In genomic region chr3R:22236761-22237160, dm6 we compare ENCODE assay signal across 2 fruit fly cellular contexts.
A peak's percentile ranks its signal among the peaks of the same experiment; 100 is the strongest.
TF ChIP-seq lines count a peak whose summit lies in the region.

No protein-coding gene starts in this region.

TF ChIP-seq in whole organism, embryonic, 481 proteins besides CTCF, POLR2A, EP300 and RAD21 (continued from another document and continues in another):
- TF ChIP-seq ac (GFP tag; optimal IDR thresholded peaks at IDR 0.05; lab: Kevin White, UChicago) (no peak), CG14710 (tag; optimal IDR thresholded peaks at IDR 0.05; lab: Kevin White, UChicago) (peak; percentile 62), CG4854 (GFP tag; optimal IDR thresholded peaks at IDR 0.05; lab: Kevin White, UChicago) (no peak), crp (GFP tag; optimal IDR thresholded peaks at IDR 0.05; lab: Kevin White, UChicago) (no peak), dmrt99B (tag; optimal IDR thresholded peaks at IDR 0.05; lab: Kevin White, UChicago) (peak; percentile 75), onecut (GFP tag; IDR thresholded peaks at IDR 0.05; lab: Robert Waterston, UW) (peak; percentile 45; the same call in 1 of the 2 replicates), CG13894 (tag; optimal IDR thresholded peaks at IDR 0.05; lab: Kevin White, UChicago) (peak; percentile 43), Hsf (GFP tag; optimal IDR thresholded peaks at IDR 0.05; lab: Kevin White, UChicago) (peak; percentile 28), CG11398 (GFP tag; optimal IDR thresholded peaks at IDR 0.05; lab: Kevin White, UChicago) (no peak), CG9727 (GFP tag; optimal IDR thresholded peaks at IDR 0.05; lab: Kevin White, UChicago) (peak; percentile 38), CG7357 (GFP tag; IDR thresholded peaks at IDR 0.05; lab: Robert Waterston, UW) (0 out of 3 replicates have a peak, but pooled peaks have one; percentile 16), al (GFP tag; IDR thresholded peaks at IDR 0.05; lab: Robert Waterston, UW) (no peak), mam (GFP tag; optimal IDR thresholded peaks at IDR 0.05; lab: Kevin White, UChicago) (peak; percentile 44), tup (GFP tag; optimal IDR thresholded peaks at IDR 0.05; lab: Kevin White, UChicago) (no peak), CG7556 (GFP tag; optimal IDR thresholded peaks at IDR 0.05; lab: Kevin White, UChicago) (peak; percentile 64), tx (GFP tag; optimal IDR thresholded peaks at IDR 0.05; lab: Kevin White, UChicago) (no peak), odd (GFP tag; optimal IDR thresholded peaks at IDR 0.05; lab: Kevin White, UChicago) (no peak), gem (tag; optimal IDR thresholded peaks at IDR 0.05; lab: Kevin White, UChicago) (peak; percentile 74), ro (GFP tag; IDR thresholded peaks at IDR 0.05; lab: Robert Waterston, UW) (0 out of 2 replicates have a peak, but pooled peaks have one; percentile 10), vfl (GFP tag; optimal IDR thresholded peaks at IDR 0.05; lab: Kevin White, UChicago) (no peak), Lhr (GFP tag; optimal IDR thresholded peaks at IDR 0.05; lab: Kevin White, UChicago) (no peak), nerfin-2 (GFP tag; IDR thresholded peaks at IDR 0.05; lab: Robert Waterston, UW; ENCODE audit: partially characterized antibody) (no peak), lilli (GFP tag; optimal IDR thresholded peaks at IDR 0.05; lab: Kevin White, UChicago) (peak; percentile 33), HmgZ (tag; optimal IDR thresholded peaks at IDR 0.05; lab: Kevin White, UChicago) (no peak), Dbx (GFP tag; IDR thresholded peaks at IDR 0.05; lab: Robert Waterston, UW) (peak; percentile 37; the same call in 1 of the 3 replicates), CG31441 (GFP tag; IDR thresholded peaks at IDR 0.05; lab: Robert Waterston, UW) (peak; percentile 49; the same call in 1 of the 2 replicates), esg (GFP tag; conservative IDR thresholded peaks at IDR 0.05; lab: Robert Waterston, UW) (no peak; the same call in 1 of the 2 replicates), zfh2 (GFP tag; optimal IDR thresholded peaks at IDR 0.05; lab: Kevin White, UChicago) (peak; percentile 13), CG10321 (GFP tag; IDR thresholded peaks at IDR 0.05; lab: Robert Waterston, UW) (no peak), CG31224 (GFP tag; IDR thresholded peaks at IDR 0.05; lab: Robert Waterston, UW) (no peak), hbn (GFP tag; IDR thresholded peaks at IDR 0.05; lab: Robert Waterston, UW; ENCODE audit: partially characterized antibody) (no peak), caup (GFP tag; optimal IDR thresholded peaks at IDR 0.05; lab: Kevin White, UChicago; ENCODE audit: severe bottlenecking) (peak; percentile 44), CG4404 (GFP tag; IDR thresholded peaks at IDR 0.05; lab: Robert Waterston, UW) (no peak), Mes4 (GFP tag; optimal IDR thresholded peaks at IDR 0.05; lab: Kevin White, UChicago) (no peak), luna (GFP tag; optimal IDR thresholded peaks at IDR 0.05; lab: Kevin White, UChicago) (no peak), CG42726 (GFP tag; IDR thresholded peaks at IDR 0.05; lab: Robert Waterston, UW; ENCODE audit: partially characterized antibody) (no peak), z (GFP tag; IDR thresholded peaks at IDR 0.05; lab: Robert Waterston, UW) (no peak), CG10543 (GFP tag; optimal IDR thresholded peaks at IDR 0.05; lab: Kevin White, UChicago) (no peak), Neu2 (GFP tag; optimal IDR thresholded peaks at IDR 0.05; lab: Kevin White, UChicago; ENCODE audit: borderline replicate concordance) (no peak), CG15011 (GFP tag; optimal IDR thresholded peaks at IDR 0.05; lab: Kevin White, UChicago) (no peak), CG17829 (tag; optimal IDR thresholded peaks at IDR 0.05; lab: Kevin White, UChicago) (peak; percentile 16), Stat92E (GFP tag; optimal IDR thresholded peaks at IDR 0.05; lab: Kevin White, UChicago) (no peak), nmo (GFP tag; optimal IDR thresholded peaks at IDR 0.05; lab: Kevin White, UChicago) (peak; percentile 52), Sox102F (GFP tag; optimal IDR thresholded peaks at IDR 0.05; lab: Kevin White, UChicago) (peak; percentile 56), Ssrp (tag; optimal IDR thresholded peaks at IDR 0.05; lab: Kevin White, UChicago) (peak; percentile 23), Fer3 (tag; optimal IDR thresholded peaks at IDR 0.05; lab: Kevin White, UChicago) (peak; percentile 54), prd (optimal IDR thresholded peaks at IDR 0.05; lab: Kevin White, UChicago) (no peak), prd (GFP tag; IDR thresholded peaks at IDR 0.05; lab: Robert Waterston, UW) (peak; percentile 59; the same call in 2 of the 3 replicates), cas (GFP tag; IDR thresholded peaks at IDR 0.05; lab: Robert Waterston, UW) (no peak), sr (GFP tag; IDR thresholded peaks at IDR 0.05; lab: Robert Waterston, UW) (no peak), ewg (GFP tag; optimal IDR thresholded peaks at IDR 0.05; lab: Kevin White, UChicago) (peak; percentile 29), Nf-YC (tag; optimal IDR thresholded peaks at IDR 0.05; lab: Kevin White, UChicago) (peak; percentile 11), yki (optimal IDR thresholded peaks at IDR 0.05; lab: Kevin White, UChicago) (no peak), sd (tag; optimal IDR thresholded peaks at IDR 0.05; lab: Kevin White, UChicago) (no peak), Max (GFP tag; optimal IDR thresholded peaks at IDR 0.05; lab: Kevin White, UChicago) (no peak), jigr1 (GFP tag; IDR thresholded peaks at IDR 0.05; lab: Robert Waterston, UW) (no peak), CG10267 (tag; optimal IDR thresholded peaks at IDR 0.05; lab: Kevin White, UChicago) (peak; percentile 51), ind (GFP tag; optimal IDR thresholded peaks at IDR 0.05; lab: Kevin White, UChicago) (peak; percentile 51), HLH54F (GFP tag; optimal IDR thresholded peaks at IDR 0.05; lab: Kevin White, UChicago) (peak; percentile 16), pzg (GFP tag; optimal IDR thresholded peaks at IDR 0.05; lab: Kevin White, UChicago) (no peak), CkIIα-i1 (GFP tag; IDR thresholded peaks at IDR 0.05; lab: Robert Waterston, UW) (no peak), CG34376 (GFP tag; optimal IDR thresholded peaks at IDR 0.05; lab: Kevin White, UChicago) (no peak), CG7372 (GFP tag; IDR thresholded peaks at IDR 0.05; lab: Robert Waterston, UW) (no peak), oc (tag; optimal IDR thresholded peaks at IDR 0.05; lab: Kevin White, UChicago) (peak; percentile 30), CG12155 (GFP tag; optimal IDR thresholded peaks at IDR 0.05; lab: Kevin White, UChicago) (no peak), Pdp1 (GFP tag; optimal IDR thresholded peaks at IDR 0.05; lab: Kevin White, UChicago) (peak in 1 of 2 experiments; percentile 37)

TF ChIP-seq in whole organism, prepupa, 60 proteins besides CTCF, POLR2A, EP300 and RAD21 (continued from another document):
- peak; percentile 23 for TF ChIP-seq Smox (GFP tag; optimal IDR thresholded peaks at IDR 0.05; lab: Kevin White, UChicago)
- no peak for TF ChIP-seq Sox14 (GFP tag; optimal IDR thresholded peaks at IDR 0.05; lab: Kevin White, UChicago)
- no peak for TF ChIP-seq Hr38 (GFP tag; optimal IDR thresholded peaks at IDR 0.05; lab: Kevin White, UChicago)
- no peak for TF ChIP-seq spab (GFP tag; optimal IDR thresholded peaks at IDR 0.05; lab: Kevin White, UChicago)
- no peak for TF ChIP-seq CG6792 (GFP tag; optimal IDR thresholded peaks at IDR 0.05; lab: Kevin White, UChicago)
- peak; percentile 23 for TF ChIP-seq CG32006 (GFP tag; optimal IDR thresholded peaks at IDR 0.05; lab: Kevin White, UChicago)
- peak; percentile 32 for TF ChIP-seq esn (GFP tag; optimal IDR thresholded peaks at IDR 0.05; lab: Kevin White, UChicago)
- peak; percentile 14 for TF ChIP-seq Hr39 (GFP tag; optimal IDR thresholded peaks at IDR 0.05; lab: Kevin White, UChicago)
- no peak for TF ChIP-seq fd59A (GFP tag; optimal IDR thresholded peaks at IDR 0.05; lab: Kevin White, UChicago)
- no peak for TF ChIP-seq CG6854 (GFP tag; optimal IDR thresholded peaks at IDR 0.05; lab: Kevin White, UChicago)
- no peak for TF ChIP-seq CG8119 (GFP tag; IDR thresholded peaks at IDR 0.05; lab: Robert Waterston, UW)
- no peak for TF ChIP-seq CG6276 (GFP tag; optimal IDR thresholded peaks at IDR 0.05; lab: Kevin White, UChicago)
- no peak for TF ChIP-seq CG9139 (GFP tag; optimal IDR thresholded peaks at IDR 0.05; lab: Kevin White, UChicago)
- no peak for TF ChIP-seq CG8319 (GFP tag; optimal IDR thresholded peaks at IDR 0.05; lab: Kevin White, UChicago)
- TF ChIP-seq CG11294 (GFP tag; IDR thresholded peaks at IDR 0.05; lab: Robert Waterston, UW) = no peak
- no peak for TF ChIP-seq CG15336 (GFP tag; IDR thresholded peaks at IDR 0.05; lab: Robert Waterston, UW)
- TF ChIP-seq Ets21C (GFP tag; optimal IDR thresholded peaks at IDR 0.05; lab: Kevin White, UChicago) = no peak
- TF ChIP-seq CG6163 (GFP tag; IDR thresholded peaks at IDR 0.05; lab: Robert Waterston, UW) = no peak
- no peak for TF ChIP-seq CG10631 (GFP tag; optimal IDR thresholded peaks at IDR 0.05; lab: Kevin White, UChicago)
- TF ChIP-seq CG11762 (GFP tag; optimal IDR thresholded peaks at IDR 0.05; lab: Kevin White, UChicago; ENCODE audit: insufficient read depth) = no peak
- no peak for TF ChIP-seq Sox102F (GFP tag; optimal IDR thresholded peaks at IDR 0.05; lab: Kevin White, UChicago)
- TF ChIP-seq Met (GFP tag; optimal IDR thresholded peaks at IDR 0.05; lab: Kevin White, UChicago) = peak; percentile 19
- peak; percentile 68 for TF ChIP-seq svp (GFP tag; lab: Kevin White, UChicago)
- TF ChIP-seq dac (GFP tag; optimal IDR thresholded peaks at IDR 0.05; lab: Kevin White, UChicago) = no peak
- TF ChIP-seq eg (GFP tag; IDR thresholded peaks at IDR 0.05; lab: Robert Waterston, UW) = no peak
- TF ChIP-seq Gug (GFP tag; IDR thresholded peaks at IDR 0.05; lab: Robert Waterston, UW) = no peak
- no peak for TF ChIP-seq pdm3 (GFP tag; optimal IDR thresholded peaks at IDR 0.05; lab: Kevin White, UChicago)
- no peak for TF ChIP-seq ss (GFP tag; optimal IDR thresholded peaks at IDR 0.05; lab: Kevin White, UChicago)
- no peak for TF ChIP-seq CG10669 (GFP tag; optimal IDR thresholded peaks at IDR 0.05; lab: Kevin White, UChicago)
- TF ChIP-seq CG31627 (GFP tag; optimal IDR thresholded peaks at IDR 0.05; lab: Kevin White, UChicago) = no peak
- TF ChIP-seq CG16779 (tag; optimal IDR thresholded peaks at IDR 0.05; lab: Kevin White, UChicago) = no peak
- no peak for TF ChIP-seq Sox15 (GFP tag; optimal IDR thresholded peaks at IDR 0.05; lab: Kevin White, UChicago)
- no peak for TF ChIP-seq fd85E (GFP tag; optimal IDR thresholded peaks at IDR 0.05; lab: Kevin White, UChicago)
- peak; percentile 3 for TF ChIP-seq Ets96B (tag; optimal IDR thresholded peaks at IDR 0.05; lab: Kevin White, UChicago)
- no peak for TF ChIP-seq CG3032 (tag; optimal IDR thresholded peaks at IDR 0.05; lab: Kevin White, UChicago)
